Worm (Caenorhabditis elegans) whole organism, mixed stage, embryonic: ENCODE measurements around the gene him-4.

Experiments
- M03D4.4 ChIP-seq: sonication (generic microtip); optimal IDR thresholded peaks from 2 replicates; lab custom pipeline; 2017; ENCODE audit warnings: mild to moderate bottlenecking, missing genetic modification characterization, missing compliant biosample characterization
- bed-3 ChIP-seq: fragments of 200-800 bp; sonication (Bioruptor generic); optimal IDR thresholded peaks from 3 replicates; lab custom pipeline; 2018; ENCODE audit warnings: mild to moderate bottlenecking, missing genetic modification characterization, moderate library complexity, missing compliant biosample characterization
- blmp-1 ChIP-seq: fragments of 150-350 bp; optimal IDR thresholded peaks from 2 replicates; lab custom pipeline; 2014; ENCODE audit warnings: missing biosample characterization, missing genetic modification characterization
- ceh-39 ChIP-seq: fragments of 150-350 bp; optimal IDR thresholded peaks from 2 replicates; lab custom pipeline; 2014; ENCODE audit warnings: missing biosample characterization, missing genetic modification characterization
- ceh-43 ChIP-seq: fragments of 200-800 bp; sonication (Bioruptor generic); optimal IDR thresholded peaks from 2 replicates; lab custom pipeline; 2018; ENCODE audit warnings: mild to moderate bottlenecking, missing genetic modification characterization, moderate library complexity, missing compliant biosample characterization
- ces-1 ChIP-seq: fragments of 150-350 bp; optimal IDR thresholded peaks from 2 replicates; lab custom pipeline; 2014; ENCODE audit warnings: missing biosample characterization, missing genetic modification reagents, missing genetic modification characterization
- cnd-1 ChIP-seq: fragments of 200-800 bp; sonication (Bioruptor generic); optimal IDR thresholded peaks from 2 replicates; lab custom pipeline; 2018; ENCODE audit warnings: mild to moderate bottlenecking, missing genetic modification characterization, missing compliant biosample characterization
- drap-1 ChIP-seq: fragments of 200-800 bp; sonication (Bioruptor generic); optimal IDR thresholded peaks from 3 replicates; lab custom pipeline; 2018; ENCODE audit warnings: mild to moderate bottlenecking, missing genetic modification characterization, missing compliant biosample characterization
- elt-1 ChIP-seq: sonication (generic microtip); optimal IDR thresholded peaks from 2 replicates; lab custom pipeline; 2017; ENCODE audit warnings: missing genetic modification characterization, mild to moderate bottlenecking, missing compliant biosample characterization, antibody characterized with exemption, moderate library complexity, borderline replicate concordance; ENCODE audit not compliant: insufficient read depth
- elt-3 ChIP-seq: fragments of 150-350 bp; optimal IDR thresholded peaks from 2 replicates; lab custom pipeline; 2014; ENCODE audit warnings: missing biosample characterization, missing genetic modification characterization
- flh-1 ChIP-seq: fragments of 200-800 bp; sonication (Bioruptor generic); optimal IDR thresholded peaks from 2 replicates; lab custom pipeline; 2018; ENCODE audit warnings: mild to moderate bottlenecking, missing genetic modification characterization, moderate library complexity, missing compliant biosample characterization
- ham-2 ChIP-seq: fragments of 200-800 bp; sonication (Bioruptor generic); optimal IDR thresholded peaks from 2 replicates; lab custom pipeline; 2018; ENCODE audit warnings: mild to moderate bottlenecking, missing genetic modification characterization, missing compliant biosample characterization
- hlh-1 ChIP-seq: fragments of 150-350 bp; optimal IDR thresholded peaks from 2 replicates; lab custom pipeline; 2014; ENCODE audit warnings: missing biosample characterization, missing genetic modification reagents, missing genetic modification characterization
- lin-13 ChIP-seq: fragments of 150-350 bp; optimal IDR thresholded peaks from 2 replicates; lab custom pipeline; 2014; ENCODE audit warnings: missing biosample characterization, missing genetic modification characterization
- lin-32 ChIP-seq: fragments of 200-800 bp; sonication (Bioruptor generic); optimal IDR thresholded peaks from 2 replicates; lab custom pipeline; 2018; ENCODE audit warnings: mild to moderate bottlenecking, missing genetic modification characterization, missing compliant biosample characterization
- lsy-2 ChIP-seq: fragments of 150-350 bp; optimal IDR thresholded peaks from 2 replicates; lab custom pipeline; 2014; ENCODE audit warnings: missing biosample characterization, missing genetic modification characterization
- mab-5 ChIP-seq: fragments of 150-350 bp; optimal IDR thresholded peaks from 2 replicates; lab custom pipeline; 2014; ENCODE audit warnings: missing biosample characterization, missing genetic modification characterization
- mep-1 ChIP-seq: fragments of 150-350 bp; optimal IDR thresholded peaks from 2 replicates; lab custom pipeline; 2017; ENCODE audit warnings: missing biosample characterization, missing genetic modification reagents, missing genetic modification characterization, inconsistent platforms
- mls-2 ChIP-seq: sonication (generic microtip); optimal IDR thresholded peaks from 2 replicates; lab custom pipeline; 2016; ENCODE audit warnings: mild to moderate bottlenecking, missing genetic modification characterization, moderate library complexity, missing compliant biosample characterization
- nhr-12 ChIP-seq: fragments of 150-350 bp; optimal IDR thresholded peaks from 2 replicates; lab custom pipeline; 2014; ENCODE audit warnings: missing biosample characterization, missing genetic modification characterization
- nhr-2 ChIP-seq: fragments of 150-350 bp; optimal IDR thresholded peaks from 2 replicates; lab custom pipeline; 2014; ENCODE audit warnings: missing biosample characterization, missing genetic modification characterization
- nhr-237 ChIP-seq: fragments of 150-350 bp; optimal IDR thresholded peaks from 2 replicates; lab custom pipeline; 2014; ENCODE audit warnings: missing biosample characterization, missing genetic modification characterization
- nhr-28 ChIP-seq: fragments of 150-350 bp; optimal IDR thresholded peaks from 2 replicates; lab custom pipeline; 2014; ENCODE audit warnings: missing biosample characterization, missing genetic modification characterization
- pha-4 ChIP-seq: fragments of 150-350 bp; optimal IDR thresholded peaks from 2 replicates; lab custom pipeline; 2018; ENCODE audit warnings: missing biosample characterization, missing genetic modification reagents, missing genetic modification characterization
- sem-2 ChIP-seq: fragments of 200-800 bp; sonication (Bioruptor generic); optimal IDR thresholded peaks from 2 replicates; lab custom pipeline; 2018; ENCODE audit warnings: mild to moderate bottlenecking, missing genetic modification characterization, missing compliant biosample characterization
- snpc-4 ChIP-seq: fragments of 150-350 bp; optimal IDR thresholded peaks from 2 replicates; lab custom pipeline; 2014; ENCODE audit warnings: missing biosample characterization, missing genetic modification characterization
- sptf-1 ChIP-seq: sonication (generic microtip); optimal IDR thresholded peaks from 2 replicates; lab custom pipeline; 2017; ENCODE audit warnings: mild to moderate bottlenecking, missing genetic modification characterization, moderate library complexity, missing compliant biosample characterization
- tbx-8 ChIP-seq: fragments of 200-800 bp; sonication (Bioruptor generic); optimal IDR thresholded peaks from 2 replicates; lab custom pipeline; 2018; ENCODE audit warnings: mild to moderate bottlenecking, missing genetic modification characterization, moderate library complexity, missing compliant biosample characterization
- unc-120 ChIP-seq: sonication (generic microtip); optimal IDR thresholded peaks from 2 replicates; lab custom pipeline; 2017; ENCODE audit warnings: missing genetic modification characterization, missing compliant biosample characterization; ENCODE audit not compliant: poor library complexity, severe bottlenecking
- unc-39 ChIP-seq: fragments of 150-350 bp; optimal IDR thresholded peaks from 2 replicates; lab custom pipeline; 2014; ENCODE audit warnings: missing biosample characterization, missing genetic modification characterization
- unc-62 ChIP-seq: fragments of 150-350 bp; optimal IDR thresholded peaks from 2 replicates; lab custom pipeline; 2014; ENCODE audit warnings: missing biosample characterization, missing genetic modification reagents, missing genetic modification characterization
- zip-8 ChIP-seq: fragments of 150-350 bp; optimal IDR thresholded peaks from 2 replicates; lab custom pipeline; 2014; ENCODE audit warnings: missing biosample characterization, missing genetic modification characterization
- ztf-11 ChIP-seq: fragments of 150-350 bp; optimal IDR thresholded peaks from 2 replicates; lab custom pipeline; 2014; ENCODE audit warnings: missing biosample characterization, missing genetic modification characterization

The him-4 gene

ce11 chrX:9680119-9680682 is 37.2 kb upstream of the him-4 start, which contains the start of gene ifp-1:
Gene ifp-1 (minus strand): TSS chrX:9680169.
- TF ChIP-seq ceh-39 (tag; lab: Kevin White, UChicago) (no peak), flh-1 (GFP tag; lab: Kevin White, UChicago) (no peak), pha-4 (tag; lab: Kevin White, UChicago) (no peak), zip-8 (tag; lab: Kevin White, UChicago) (no peak), snpc-4 (no peak), hlh-1 (tag; lab: Kevin White, UChicago) (no peak), bed-3 (GFP tag; lab: Kevin White, UChicago) (no peak), unc-39 (no peak), nhr-12 (tag; lab: Kevin White, UChicago) (no peak), lin-32 (GFP tag; lab: Kevin White, UChicago) (no peak), ham-2 (GFP tag; lab: Kevin White, UChicago) (no peak), blmp-1 (tag; lab: Kevin White, UChicago) (no peak), ztf-11 (tag; lab: Kevin White, UChicago) (no peak), nhr-28 (tag; lab: Kevin White, UChicago) (no peak), unc-62 (GFP tag; lab: Kevin White, UChicago) (no peak), nhr-2 (tag; lab: Kevin White, UChicago) (no peak), elt-3 (tag; lab: Kevin White, UChicago) (no peak), mep-1 (tag; lab: Kevin White, UChicago) (no peak)

DNA sequence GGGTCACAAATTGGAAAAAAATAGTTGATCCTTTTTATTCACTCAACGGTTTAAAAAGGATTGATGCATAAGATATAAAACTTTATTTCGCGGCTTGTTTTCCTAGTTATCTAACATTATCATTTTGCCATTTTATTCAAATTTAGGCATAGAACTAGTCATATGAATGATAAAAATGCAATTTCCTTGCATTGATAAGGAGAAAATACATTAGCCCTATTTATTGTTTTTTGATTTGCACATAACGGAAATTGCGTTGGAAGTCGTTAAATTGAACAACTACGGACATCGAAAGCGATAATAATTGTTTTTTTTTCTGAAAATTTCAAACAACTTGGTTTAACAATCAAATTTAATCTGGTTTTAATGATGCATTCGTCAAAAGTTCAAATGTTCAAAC is 30.1 kb upstream of the him-4 start:
- TF ChIP-seq ham-2 (GFP tag; lab: Kevin White, UChicago): no peak
- no peak for TF ChIP-seq unc-120 (tag; lab: Kevin White, UChicago)
- no peak for TF ChIP-seq sem-2
- TF ChIP-seq cnd-1: no peak
- TF ChIP-seq tbx-8 (GFP tag; lab: Kevin White, UChicago): no peak
- no peak for TF ChIP-seq flh-1 (GFP tag; lab: Kevin White, UChicago)

- TF ChIP-seq ceh-39 (tag; lab: Kevin White, UChicago) (no peak), cnd-1 (no peak), lin-13 (tag; lab: Kevin White, UChicago) (no peak), nhr-237 (no peak), ces-1 (GFP tag; lab: Kevin White, UChicago) (no peak), lsy-2 (tag; lab: Kevin White, UChicago) (no peak), drap-1 (no peak)
Observed at ce11 chrX:9690445-9690844, 26.9 kb upstream of the him-4 start, which contains the start of gene npr-18. Gene npr-18 (plus strand): TSS chrX:9690745.

DNA sequence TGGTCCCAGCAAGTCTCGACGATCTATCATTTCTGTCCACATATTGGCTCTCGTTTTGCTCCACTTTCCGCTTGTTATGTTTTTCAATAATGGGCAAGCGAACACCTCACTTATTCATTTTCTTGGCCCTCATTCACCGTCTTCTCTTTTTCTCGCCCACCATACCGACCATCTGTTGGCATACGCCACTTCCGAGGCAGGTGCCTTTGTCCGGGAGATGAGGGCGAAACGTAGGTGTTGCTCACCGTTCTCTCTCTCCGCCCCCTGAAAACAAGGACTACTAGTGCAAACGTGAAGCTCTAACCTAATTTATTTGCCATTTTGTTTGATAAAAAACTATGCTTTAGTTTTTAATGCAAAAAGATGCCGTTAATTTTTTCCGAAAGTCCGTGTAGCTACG is 19.7 kb upstream of the him-4 start:
- peak; percentile 98 for TF ChIP-seq lin-32 (GFP tag; lab: Kevin White, UChicago)
- TF ChIP-seq sptf-1 (tag; lab: Kevin White, UChicago): no peak
- TF ChIP-seq elt-1 (tag; lab: Kevin White, UChicago): no peak
- peak; percentile 11 for TF ChIP-seq cnd-1
- no peak for TF ChIP-seq mab-5 (tag; lab: Kevin White, UChicago)
- no peak for TF ChIP-seq drap-1

DNA sequence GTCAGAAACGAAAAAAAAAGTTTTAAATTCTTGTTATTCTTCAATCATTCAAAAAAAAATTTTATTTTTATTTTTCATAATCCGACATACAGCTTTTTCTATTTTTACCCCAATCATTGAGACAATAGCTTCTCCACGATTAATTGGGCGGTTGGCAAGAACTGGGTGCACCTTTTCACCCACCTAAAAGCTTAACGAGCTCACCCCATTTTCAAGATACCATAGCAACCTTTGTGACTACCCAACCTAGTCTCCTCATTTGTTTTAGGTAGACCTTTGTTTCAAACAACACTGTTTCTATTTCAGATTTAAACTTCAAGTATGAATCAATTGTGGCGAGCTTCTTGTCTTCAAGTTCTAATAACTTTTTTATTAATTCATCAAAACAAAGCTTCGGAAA is 19.0 kb upstream of the him-4 start, which contains the start of gene dyf-7:
dyf-7 (plus strand) TSS at position 301 of the 400 bp plus-strand sequence.
- TF ChIP-seq ceh-43 (GFP tag; lab: Kevin White, UChicago) (no peak), tbx-8 (GFP tag; lab: Kevin White, UChicago) (no peak), sem-2 (no peak), blmp-1 (tag; lab: Kevin White, UChicago) (no peak), mls-2 (tag; lab: Kevin White, UChicago) (no peak), cnd-1 (no peak), flh-1 (GFP tag; lab: Kevin White, UChicago) (no peak), nhr-237 (no peak), M03D4.4 (tag; lab: Kevin White, UChicago) (no peak), nhr-12 (tag; lab: Kevin White, UChicago) (no peak), nhr-28 (tag; lab: Kevin White, UChicago) (no peak), ceh-39 (tag; lab: Kevin White, UChicago) (no peak), lin-13 (tag; lab: Kevin White, UChicago) (no peak), ztf-11 (tag; lab: Kevin White, UChicago) (no peak), bed-3 (GFP tag; lab: Kevin White, UChicago) (no peak), zip-8 (tag; lab: Kevin White, UChicago) (no peak), pha-4 (tag; lab: Kevin White, UChicago) (no peak), sptf-1 (tag; lab: Kevin White, UChicago) (no peak)
